Fruit fly (Drosophila melanogaster) whole organism, embryonic: Measurements from ENCODE around the gene CG5043.
A peak's percentile ranks its signal among the peaks of the same experiment; 100 is the strongest.

Experiments used
- B-H1 ChIP-seq: fragments of 200-800 bp; sonication (Bioruptor generic); IDR thresholded peaks from 3 replicates; pipeline ENCODE4 v1.3.6; 2022; ENCODE audit warnings: missing biosample characterization, missing genetic modification characterization
- CG10979 ChIP-seq: fragments of 200-800 bp; sonication (Bioruptor generic); optimal IDR thresholded peaks from 2 replicates; lab custom pipeline; 2018; ENCODE audit warnings: missing biosample characterization, mild to moderate bottlenecking, missing genetic modification characterization, moderate library complexity
- CG11093 ChIP-seq: fragments of 200-800 bp; sonication (Bioruptor generic); IDR thresholded peaks from 3 replicates; pipeline ENCODE4 v1.3.6; 2022; ENCODE audit warnings: missing biosample characterization, missing genetic modification characterization
- CG11247 ChIP-seq: fragments of 200-800 bp; sonication (Bioruptor generic); IDR thresholded peaks from 2 replicates; pipeline ENCODE4 v1.3.6; 2022; ENCODE audit warnings: missing biosample characterization, missing genetic modification characterization
- CG12942 ChIP-seq: fragments of 200-800 bp; sonication (Bioruptor generic); optimal IDR thresholded peaks from 3 replicates; lab custom pipeline; 2016; ENCODE audit warnings: missing biosample characterization, missing genetic modification characterization
- CG13424 ChIP-seq: fragments of 200-800 bp; sonication (Bioruptor generic); optimal IDR thresholded peaks from 2 replicates; lab custom pipeline; 2019; ENCODE audit warnings: missing biosample characterization, mild to moderate bottlenecking, missing genetic modification characterization, moderate library complexity
- CG13894 ChIP-seq: fragments of 200-800 bp; sonication (Bioruptor generic); optimal IDR thresholded peaks from 3 replicates; lab custom pipeline; 2018; ENCODE audit warnings: missing biosample characterization, mild to moderate bottlenecking, missing genetic modification characterization, moderate library complexity
- CG15011 ChIP-seq: fragments of 200-800 bp; sonication (Bioruptor generic); optimal IDR thresholded peaks from 3 replicates; lab custom pipeline; 2018; ENCODE audit warnings: missing biosample characterization, mild to moderate bottlenecking, missing genetic modification characterization
- CG3065 ChIP-seq: fragments of 200-800 bp; sonication (Bioruptor generic); optimal IDR thresholded peaks from 2 replicates; lab custom pipeline; 2016; ENCODE audit warnings: missing biosample characterization, missing genetic modification characterization
- CG31441 ChIP-seq: fragments of 200-800 bp; sonication (Bioruptor generic); IDR thresholded peaks from 2 replicates; pipeline ENCODE4 v1.3.6; 2022; ENCODE audit warnings: missing biosample characterization, missing genetic modification characterization
- CG3281 ChIP-seq: fragments of 200-800 bp; sonication (Bioruptor generic); optimal IDR thresholded peaks from 3 replicates; lab custom pipeline; 2017; ENCODE audit warnings: missing biosample characterization, mild to moderate bottlenecking, missing genetic modification characterization
- CG33557 ChIP-seq: fragments of 200-800 bp; sonication (Bioruptor generic); optimal IDR thresholded peaks from 2 replicates; lab custom pipeline; 2019; ENCODE audit warnings: missing biosample characterization, mild to moderate bottlenecking, missing genetic modification characterization, moderate library complexity
- CG4328 ChIP-seq: fragments of 200-800 bp; sonication (Bioruptor generic); optimal IDR thresholded peaks from 3 replicates; lab custom pipeline; 2017; ENCODE audit warnings: missing biosample characterization, missing genetic modification reagents, missing genetic modification characterization
- CG4707 ChIP-seq: fragments of 200-800 bp; sonication (Bioruptor generic); optimal IDR thresholded peaks from 2 replicates; lab custom pipeline; 2018; ENCODE audit warnings: missing biosample characterization, mild to moderate bottlenecking, missing genetic modification characterization, moderate library complexity
- CG6791 ChIP-seq: fragments of 200-800 bp; sonication (Bioruptor generic); IDR thresholded peaks from 3 replicates; pipeline ENCODE4 v1.3.6; 2022; ENCODE audit warnings: missing biosample characterization, missing genetic modification characterization; ENCODE audit not compliant: partially characterized antibody
- CG7987 ChIP-seq: fragments of 200-800 bp; sonication (Bioruptor generic); optimal IDR thresholded peaks from 2 replicates; lab custom pipeline; 2018; ENCODE audit warnings: missing biosample characterization, mild to moderate bottlenecking, missing genetic modification characterization, moderate library complexity
- Dad ChIP-seq: fragments of 200-800 bp; sonication (Bioruptor generic); optimal IDR thresholded peaks from 3 replicates; lab custom pipeline; 2016; ENCODE audit warnings: missing biosample characterization, missing genetic modification characterization
- Dfd ChIP-seq, 2 experiments: fragments of >200 bp; optimal IDR thresholded peaks; 2 replicates each; lab custom pipeline; 2017; ENCODE audit warnings: missing biosample characterization in 2 of 2, missing genetic modification characterization in 2 of 2
- Dll ChIP-seq: fragments of 200-800 bp; sonication (Bioruptor generic); IDR thresholded peaks from 4 replicates; pipeline ENCODE4 v1.3.6; 2022; ENCODE audit warnings: missing biosample characterization, missing genetic modification characterization; ENCODE audit not compliant: partially characterized antibody
- Doc2 ChIP-seq: fragments of 200-800 bp; sonication (Bioruptor generic); IDR thresholded peaks from 2 replicates; pipeline ENCODE4 v1.3.6; 2022; ENCODE audit warnings: missing biosample characterization, missing genetic modification characterization
- ERR ChIP-seq: fragments of 200-800 bp; sonication (Bioruptor generic); optimal IDR thresholded peaks from 2 replicates; lab custom pipeline; 2016; ENCODE audit warnings: missing biosample characterization, missing genetic modification characterization
- Hey ChIP-seq: fragments of 200-800 bp; sonication (Bioruptor generic); optimal IDR thresholded peaks from 3 replicates; lab custom pipeline; 2018; ENCODE audit warnings: missing biosample characterization, mild to moderate bottlenecking, missing genetic modification characterization
- Hr51 ChIP-seq, 2 experiments: fragments of 200-800 bp; sonication (Bioruptor generic); optimal IDR thresholded peaks; 2 replicates in 1 of 2; 3 replicates in 1 of 2; lab custom pipeline; 2016 to 2018; ENCODE audit warnings: missing biosample characterization in 2 of 2, missing genetic modification characterization in 2 of 2, mild to moderate bottlenecking in 1 of 2, moderate library complexity in 1 of 2
- Kr ChIP-seq: fragments of 200-800 bp; sonication (Bioruptor generic); optimal IDR thresholded peaks from 2 replicates; lab custom pipeline; 2017; ENCODE audit warnings: missing biosample characterization, mild to moderate bottlenecking, missing genetic modification characterization
- Lpt ChIP-seq: fragments of >200 bp; optimal IDR thresholded peaks from 2 replicates; lab custom pipeline; 2018; ENCODE audit warnings: missing biosample characterization, missing genetic modification characterization
- Pdp1 ChIP-seq, 2 experiments: fragments of 200-800 bp; sonication (Bioruptor generic); optimal IDR thresholded peaks; 3 replicates each; lab custom pipeline; 2016; ENCODE audit warnings: missing biosample characterization in 2 of 2, missing genetic modification characterization in 2 of 2, mild to moderate bottlenecking in 1 of 2, moderate library complexity in 1 of 2
- Ptx1 ChIP-seq: fragments of 200-800 bp; sonication (Bioruptor generic); IDR thresholded peaks from 2 replicates; pipeline ENCODE4 v1.3.6; 2022; ENCODE audit warnings: missing biosample characterization, missing genetic modification characterization
- Sin3A ChIP-seq: fragments of >200 bp; optimal IDR thresholded peaks from 2 replicates; lab custom pipeline; 2018
- Stat92E ChIP-seq, 3 experiments: fragments of >200 bp in 2 of 3; fragments of 200-800 bp in 1 of 3; sonication (Bioruptor generic) in 1 of 3; optimal IDR thresholded peaks; 2 replicates each; lab custom pipeline; 2017 to 2019; ENCODE audit warnings: missing biosample characterization in 3 of 3, missing genetic modification characterization in 3 of 3, mild to moderate bottlenecking in 1 of 3, moderate library complexity in 1 of 3
- ac ChIP-seq: fragments of 200-800 bp; sonication (Bioruptor generic); optimal IDR thresholded peaks from 3 replicates; lab custom pipeline; 2017; ENCODE audit warnings: missing biosample characterization, mild to moderate bottlenecking, missing genetic modification characterization
- ato ChIP-seq: fragments of 200-800 bp; sonication (Bioruptor generic); IDR thresholded peaks from 2 replicates; pipeline ENCODE4 v1.3.6; 2022; ENCODE audit warnings: missing biosample characterization, missing genetic modification characterization; ENCODE audit not compliant: partially characterized antibody
- btn ChIP-seq: fragments of 200-800 bp; sonication (Bioruptor generic); optimal IDR thresholded peaks from 2 replicates; lab custom pipeline; 2016; ENCODE audit warnings: missing biosample characterization, missing genetic modification characterization
- crp ChIP-seq, 2 experiments: fragments of 200-800 bp; sonication (Bioruptor generic); optimal IDR thresholded peaks; 2 replicates in 1 of 2; 3 replicates in 1 of 2; lab custom pipeline; 2017; ENCODE audit warnings: missing biosample characterization in 2 of 2, missing genetic modification characterization in 2 of 2, mild to moderate bottlenecking in 1 of 2, moderate library complexity in 1 of 2
- emc ChIP-seq: fragments of 200-800 bp; sonication (Bioruptor generic); optimal IDR thresholded peaks from 2 replicates; lab custom pipeline; 2016; ENCODE audit warnings: missing biosample characterization, missing genetic modification characterization
- fru ChIP-seq: fragments of >200 bp; optimal IDR thresholded peaks from 2 replicates; lab custom pipeline; 2017
- ftz-f1 ChIP-seq: fragments of 200-800 bp; sonication (Bioruptor generic); optimal IDR thresholded peaks from 2 replicates; lab custom pipeline; 2016; ENCODE audit warnings: missing biosample characterization, missing genetic modification characterization
- fu2 ChIP-seq: fragments of 200-800 bp; sonication (Bioruptor generic); optimal IDR thresholded peaks from 2 replicates; lab custom pipeline; 2016; ENCODE audit warnings: missing biosample characterization, missing genetic modification characterization
- grau ChIP-seq: fragments of 200-800 bp; optimal IDR thresholded peaks from 3 replicates; lab custom pipeline; 2019; ENCODE audit warnings: missing biosample characterization, mild to moderate bottlenecking, missing genetic modification characterization, moderate library complexity
- hth ChIP-seq: fragments of >200 bp; optimal IDR thresholded peaks from 2 replicates; lab custom pipeline; 2017; ENCODE audit warnings: inconsistent platforms
- maf-S ChIP-seq: fragments of 200-800 bp; sonication (Bioruptor generic); optimal IDR thresholded peaks from 2 replicates; lab custom pipeline; 2016; ENCODE audit warnings: missing biosample characterization, missing genetic modification characterization
- p53 ChIP-seq: fragments of 200-800 bp; sonication (Bioruptor generic); optimal IDR thresholded peaks from 2 replicates; lab custom pipeline; 2016; ENCODE audit warnings: missing biosample characterization, missing genetic modification characterization
- pb ChIP-seq: fragments of 200-800 bp; sonication (Bioruptor generic); optimal IDR thresholded peaks from 3 replicates; lab custom pipeline; 2016; ENCODE audit warnings: missing biosample characterization, missing genetic modification characterization
- rib ChIP-seq: fragments of 200-800 bp; sonication (Bioruptor generic); IDR thresholded peaks from 2 replicates; pipeline ENCODE4 v1.3.6; 2022; ENCODE audit warnings: missing biosample characterization, missing genetic modification characterization
- sd ChIP-seq: fragments of 200-800 bp; sonication (Bioruptor generic); optimal IDR thresholded peaks from 3 replicates; lab custom pipeline; 2018; ENCODE audit warnings: missing biosample characterization, mild to moderate bottlenecking, missing genetic modification characterization, moderate library complexity
- shn ChIP-seq: fragments of 200-800 bp; sonication (Bioruptor generic); optimal IDR thresholded peaks from 3 replicates; lab custom pipeline; 2016; ENCODE audit warnings: missing biosample characterization, missing genetic modification characterization
- sim ChIP-seq: fragments of 200-800 bp; sonication (Bioruptor generic); IDR thresholded peaks from 2 replicates; pipeline ENCODE4 v1.3.6; 2022; ENCODE audit warnings: missing biosample characterization, missing genetic modification characterization
- slou ChIP-seq: fragments of 200-800 bp; sonication (Bioruptor generic); optimal IDR thresholded peaks from 3 replicates; lab custom pipeline; 2016; ENCODE audit warnings: missing biosample characterization, missing genetic modification characterization
- sqz ChIP-seq: fragments of 200-800 bp; sonication (Bioruptor generic); optimal IDR thresholded peaks from 3 replicates; lab custom pipeline; 2018; ENCODE audit warnings: missing biosample characterization, mild to moderate bottlenecking, missing genetic modification characterization
- trem ChIP-seq: fragments of 200-800 bp; optimal IDR thresholded peaks from 3 replicates; lab custom pipeline; 2019; ENCODE audit warnings: missing biosample characterization, mild to moderate bottlenecking, missing genetic modification characterization, moderate library complexity
- vnd ChIP-seq: fragments of 200-800 bp; sonication (Bioruptor generic); IDR thresholded peaks from 3 replicates; pipeline ENCODE4 v1.3.6; 2022; ENCODE audit warnings: missing biosample characterization, missing genetic modification characterization; ENCODE audit not compliant: partially characterized antibody
- wdn ChIP-seq: fragments of 200-800 bp; sonication (Bioruptor generic); IDR thresholded peaks from 2 replicates; pipeline ENCODE4 v1.3.6; 2022; ENCODE audit warnings: missing biosample characterization, missing genetic modification characterization

Gene CG5043

dm6 chr2L:17484174-17484573 lies 50.5 kb downstream of the CG5043 start, which contains the start of the genes GCS2beta and CG5131 (continued):
- TF ChIP-seq vnd (GFP tag; lab: Robert Waterston, UW) (peak; percentile 89), CG7987 (GFP tag; lab: Kevin White, UChicago) (peak; percentile 84), shn (GFP tag; lab: Kevin White, UChicago) (peak; percentile 97), Dll (GFP tag; lab: Robert Waterston, UW) (peak; percentile 96), trem (tag; lab: Kevin White, UChicago) (peak; percentile 90), Hr51 (GFP tag; optimal IDR thresholded peaks at IDR 0.05; lab: Kevin White, UChicago) (peak; percentile 90 to 95), CG3065 (GFP tag; lab: Kevin White, UChicago) (peak; percentile 84), CG10979 (tag; lab: Kevin White, UChicago) (peak; percentile 78), Sin3A (lab: Kevin White, UChicago) (peak; percentile 98), CG6791 (peak; percentile 74), CG4328 (GFP tag; lab: Kevin White, UChicago) (peak; percentile 71), sqz (peak; percentile 53), CG13424 (tag; lab: Kevin White, UChicago) (peak; percentile 91), slou (GFP tag; lab: Kevin White, UChicago) (peak; percentile 96), maf-S (GFP tag; lab: Kevin White, UChicago) (peak; percentile 95), Hey (tag; lab: Kevin White, UChicago) (peak; percentile 60), p53 (peak; percentile 94), Stat92E (GFP tag; optimal IDR thresholded peaks at IDR 0.05; lab: Kevin White, UChicago) (peak in 1 of 3 experiments; percentile 2), CG15011 (peak; percentile 70), ERR (peak; percentile 95), btn (GFP tag; lab: Kevin White, UChicago) (peak; percentile 62), emc (GFP tag; lab: Kevin White, UChicago) (peak; percentile 92), ac (GFP tag; lab: Kevin White, UChicago) (peak; percentile 48), Kr (GFP tag; lab: Kevin White, UChicago) (no peak), Pdp1 (GFP tag; optimal IDR thresholded peaks at IDR 0.05; lab: Kevin White, UChicago) (peak; percentile 97 to 98), rib (peak; percentile 92), hth (no peak), CG11093 (peak; percentile 84), crp (GFP tag; optimal IDR thresholded peaks at IDR 0.05; lab: Kevin White, UChicago) (peak; percentile 87 to 93), sd (tag; lab: Kevin White, UChicago) (peak; percentile 92), sim (peak; percentile 73), Doc2 (GFP tag; lab: Robert Waterston, UW) (peak; percentile 87), CG13894 (tag; lab: Kevin White, UChicago) (no peak), Ptx1 (GFP tag; lab: Robert Waterston, UW) (peak; percentile 96), CG12942 (GFP tag; lab: Kevin White, UChicago) (peak; percentile 95), CG3281 (GFP tag; lab: Kevin White, UChicago) (peak; percentile 89), pb (GFP tag; lab: Kevin White, UChicago) (peak; percentile 89), grau (tag; lab: Kevin White, UChicago) (peak; percentile 92), ato (GFP tag; lab: Robert Waterston, UW) (peak; percentile 75), CG11247 (GFP tag; lab: Robert Waterston, UW) (peak; percentile 96), CG4707 (GFP tag; lab: Kevin White, UChicago) (peak; percentile 24), B-H1 (GFP tag; lab: Robert Waterston, UW) (peak; percentile 86), wdn (GFP tag; lab: Robert Waterston, UW) (peak; percentile 90), fru (lab: Kevin White, UChicago) (no peak), Dfd (GFP tag; optimal IDR thresholded peaks at IDR 0.05; lab: Kevin White, UChicago) (no peak), CG33557 (GFP tag; lab: Kevin White, UChicago) (peak; percentile 52), Dad (peak; percentile 94), ftz-f1 (GFP tag; lab: Kevin White, UChicago) (peak; percentile 58), fu2 (GFP tag; lab: Kevin White, UChicago) (peak; percentile 97), Lpt (GFP tag; lab: Kevin White, UChicago) (no peak), CG31441 (peak; percentile 81)
